Fruit fly (Drosophila melanogaster): ENCODE measurements around the gene ATP6AP2.

ATP6AP2 gene

dm6 chr3R:9227330-9227729 is 33.1 kb upstream of the ATP6AP2 start (continued):
- no peak for TF ChIP-seq tx (GFP tag; optimal IDR thresholded peaks at IDR 0.05)
- peak; percentile 71 for TF ChIP-seq CG4424 (GFP tag; optimal IDR thresholded peaks at IDR 0.05)
- TF ChIP-seq CG18262 (tag; optimal IDR thresholded peaks at IDR 0.05), result peak; percentile 68
- no peak for TF ChIP-seq CG10321 (GFP tag; IDR thresholded peaks at IDR 0.05)
- no peak for TF ChIP-seq twi (tag; optimal IDR thresholded peaks at IDR 0.05)
- TF ChIP-seq CG12071 (GFP tag; optimal IDR thresholded peaks at IDR 0.05), result no peak
- peak; percentile 30 for TF ChIP-seq Fer2 (tag; optimal IDR thresholded peaks at IDR 0.05)
- TF ChIP-seq zfh2 (GFP tag; optimal IDR thresholded peaks at IDR 0.05), result peak; percentile 29
- TF ChIP-seq dmrt99B (tag; optimal IDR thresholded peaks at IDR 0.05), result peak; percentile 84
- peak; percentile 75 for TF ChIP-seq phol (tag; optimal IDR thresholded peaks at IDR 0.05)
- peak; percentile 31 for TF ChIP-seq Blimp-1 (GFP tag; optimal IDR thresholded peaks at IDR 0.05)
- peak; percentile 89 for TF ChIP-seq CG32532 (GFP tag; IDR thresholded peaks at IDR 0.05)
- peak; percentile 67 for TF ChIP-seq Taf1 (GFP tag; IDR thresholded peaks at IDR 0.05)
- peak; percentile 55 for TF ChIP-seq Abd-B (GFP tag; optimal IDR thresholded peaks at IDR 0.05)
- no peak for TF ChIP-seq CG8944 (GFP tag; optimal IDR thresholded peaks at IDR 0.05)
- peak; percentile 32 for TF ChIP-seq vfl (GFP tag; optimal IDR thresholded peaks at IDR 0.05)
- TF ChIP-seq pros (GFP tag; optimal IDR thresholded peaks at IDR 0.05), result no peak
- no peak for TF ChIP-seq CG9609 (GFP tag; optimal IDR thresholded peaks at IDR 0.05)
- TF ChIP-seq CG3163 (GFP tag; optimal IDR thresholded peaks at IDR 0.05), result no peak
- TF ChIP-seq klu (GFP tag; IDR thresholded peaks at IDR 0.05), result no peak
- peak; percentile 78 for TF ChIP-seq Hr3 (GFP tag; optimal IDR thresholded peaks at IDR 0.05)
- TF ChIP-seq Hey (tag; optimal IDR thresholded peaks at IDR 0.05), result no peak
- peak; percentile 79 for TF ChIP-seq H2.0 (GFP tag; IDR thresholded peaks at IDR 0.05)
- TF ChIP-seq pb (GFP tag; optimal IDR thresholded peaks at IDR 0.05), result no peak
- TF ChIP-seq otp (GFP tag; IDR thresholded peaks at IDR 0.05), result no peak
- no peak for TF ChIP-seq maf-S (GFP tag; optimal IDR thresholded peaks at IDR 0.05)
- peak; percentile 84 for TF ChIP-seq Dek (tag; optimal IDR thresholded peaks at IDR 0.05)
- TF ChIP-seq Sox102F (GFP tag; optimal IDR thresholded peaks at IDR 0.05), result peak; percentile 80
- no peak for TF ChIP-seq Mad (GFP tag; optimal IDR thresholded peaks at IDR 0.05)
- peak; percentile 63 for TF ChIP-seq ssp (GFP tag; IDR thresholded peaks at IDR 0.05)
- peak; percentile 26; the same call in 1 of the 2 replicates for TF ChIP-seq wor (GFP tag; IDR thresholded peaks at IDR 0.05)
- peak; percentile 55 for TF ChIP-seq ems (GFP tag; optimal IDR thresholded peaks at IDR 0.05)
- TF ChIP-seq sim (GFP tag; IDR thresholded peaks at IDR 0.05), result 0 out of 2 replicates have a peak, but pooled peaks have one; percentile 31
- TF ChIP-seq CG16863 (GFP tag; optimal IDR thresholded peaks at IDR 0.05), result no peak
- TF ChIP-seq CG15696 (tag; optimal IDR thresholded peaks at IDR 0.05), result peak; percentile 23
- TF ChIP-seq CG4617 (GFP tag; optimal IDR thresholded peaks at IDR 0.05; ENCODE audit: borderline replicate concordance), result no peak
- TF ChIP-seq NC2α (GFP tag; optimal IDR thresholded peaks at IDR 0.05), result no peak
- TF ChIP-seq CG2678 (tag; optimal IDR thresholded peaks at IDR 0.05), result peak; percentile 86
- TF ChIP-seq Adf1 (GFP tag; IDR thresholded peaks at IDR 0.05), result 0 out of 2 replicates have a peak, but pooled peaks have one; percentile 44
- TF ChIP-seq wek (GFP tag; optimal IDR thresholded peaks at IDR 0.05), result no peak
- TF ChIP-seq D19A (tag; optimal IDR thresholded peaks at IDR 0.05), result peak; percentile 63
- TF ChIP-seq gsb (GFP tag; IDR thresholded peaks at IDR 0.05), result peak; percentile 61
- no peak for TF ChIP-seq psq (GFP tag; optimal IDR thresholded peaks at IDR 0.05)
- no peak for TF ChIP-seq Max (GFP tag; optimal IDR thresholded peaks at IDR 0.05)
- no peak for TF ChIP-seq CG12769 (tag; optimal IDR thresholded peaks at IDR 0.05)
- TF ChIP-seq Dfd (GFP tag; optimal IDR thresholded peaks at IDR 0.05), result no peak
- peak; percentile 81 for TF ChIP-seq CG9932 (GFP tag; IDR thresholded peaks at IDR 0.05)
- no peak for TF ChIP-seq gce (GFP tag; IDR thresholded peaks at IDR 0.05)
- no peak for TF ChIP-seq HmgZ (tag; optimal IDR thresholded peaks at IDR 0.05)
- no peak for TF ChIP-seq kah (GFP tag; optimal IDR thresholded peaks at IDR 0.05)
- no peak for TF ChIP-seq chn (GFP tag; optimal IDR thresholded peaks at IDR 0.05)
- TF ChIP-seq ERR (GFP tag; optimal IDR thresholded peaks at IDR 0.05), result no peak
